Worm (Caenorhabditis elegans) whole organism, young adult: Measurements from ENCODE around the gene C25E10.10.

Source experiments
- C06A6.2 ChIP-seq: fragments of 200-800 bp; sonication (Bioruptor generic); conservative IDR thresholded peaks from 2 replicates; pipeline ENCODE4 v1.3.6; 2022; ENCODE audit warnings: missing genetic modification characterization, missing compliant biosample characterization
- Y79H2A.3 ChIP-seq: fragments of 200-800 bp; sonication (Bioruptor generic); conservative IDR thresholded peaks from 2 replicates; pipeline ENCODE4 v1.3.6; 2022; ENCODE audit warnings: missing genetic modification reagents, missing genetic modification characterization, missing compliant biosample characterization
- ama-1 ChIP-seq, 3 experiments: fragments of 150-350 bp in 1 of 3; sonication (generic microtip) in 2 of 3; optimal IDR thresholded peaks; 2 replicates each; lab custom pipeline; 2014 to 2018; ENCODE audit warnings: missing biosample characterization in 2 of 3, missing genetic modification characterization in 2 of 3, missing genetic modification reagents in 2 of 3
- bed-2 ChIP-seq: fragments of 200-800 bp; sonication (Bioruptor generic); IDR thresholded peaks from 2 replicates; pipeline ENCODE4 v1.3.6; 2022; ENCODE audit warnings: missing genetic modification reagents, missing genetic modification characterization, missing compliant biosample characterization
- dpl-1 ChIP-seq: fragments of 150-350 bp; optimal IDR thresholded peaks from 2 replicates; lab custom pipeline; 2014; ENCODE audit warnings: missing biosample characterization, missing genetic modification reagents, missing genetic modification characterization
- hrde-1 ChIP-seq: sonication (generic microtip); optimal IDR thresholded peaks from 2 replicates; lab custom pipeline; 2016; ENCODE audit warnings: missing genetic modification characterization, mild to moderate bottlenecking, missing compliant biosample characterization, moderate library complexity, missing genotype, missing genetic modification reagents, borderline replicate concordance
- lin-35 ChIP-seq, 3 experiments: fragments of 150-350 bp in 2 of 3; sonication (generic microtip) in 1 of 3; optimal IDR thresholded peaks; 2 replicates each; lab custom pipeline; 2014 to 2018; ENCODE audit warnings: missing biosample characterization in 3 of 3, missing genetic modification characterization in 3 of 3, missing genetic modification reagents in 3 of 3
- mel-28 ChIP-seq: sonication (generic microtip); optimal IDR thresholded peaks from 2 replicates; lab custom pipeline; 2016; ENCODE audit warnings: borderline replicate concordance, mild to moderate bottlenecking, missing genetic modification characterization, missing compliant biosample characterization
- nhr-120 ChIP-seq: fragments of 200-800 bp; sonication (Bioruptor generic); IDR thresholded peaks from 2 replicates; pipeline ENCODE4 v1.3.6; 2022; ENCODE audit warnings: missing genetic modification characterization, missing compliant biosample characterization
- snpc-4 ChIP-seq, 5 experiments: fragments of 150-350 bp in 1 of 5; sonication (generic microtip) in 4 of 5; optimal IDR thresholded peaks; 2 replicates each; lab custom pipeline; 2014 to 2018; ENCODE audit warnings: missing genetic modification characterization in 5 of 5, missing biosample characterization in 3 of 5, antibody characterized with exemption in 2 of 5, mild to moderate bottlenecking in 2 of 5, missing compliant biosample characterization in 2 of 5, missing genotype in 2 of 5, moderate library complexity in 2 of 5, missing genetic modification reagents in 1 of 5
- tbx-9 ChIP-seq: sonication (generic microtip); optimal IDR thresholded peaks from 2 replicates; lab custom pipeline; 2016; ENCODE audit warnings: borderline replicate concordance, missing genetic modification characterization, inconsistent platforms, missing compliant biosample characterization
- unc-130 ChIP-seq: sonication (generic microtip); optimal IDR thresholded peaks from 2 replicates; lab custom pipeline; 2016; ENCODE audit warnings: missing genetic modification reagents, missing genetic modification characterization, missing compliant biosample characterization
- ztf-25 ChIP-seq: fragments of 200-800 bp; sonication (Bioruptor generic); IDR thresholded peaks from 2 replicates; pipeline ENCODE4 v1.3.6; 2022; ENCODE audit warnings: missing genetic modification reagents, missing genetic modification characterization, missing compliant biosample characterization

DNA sequence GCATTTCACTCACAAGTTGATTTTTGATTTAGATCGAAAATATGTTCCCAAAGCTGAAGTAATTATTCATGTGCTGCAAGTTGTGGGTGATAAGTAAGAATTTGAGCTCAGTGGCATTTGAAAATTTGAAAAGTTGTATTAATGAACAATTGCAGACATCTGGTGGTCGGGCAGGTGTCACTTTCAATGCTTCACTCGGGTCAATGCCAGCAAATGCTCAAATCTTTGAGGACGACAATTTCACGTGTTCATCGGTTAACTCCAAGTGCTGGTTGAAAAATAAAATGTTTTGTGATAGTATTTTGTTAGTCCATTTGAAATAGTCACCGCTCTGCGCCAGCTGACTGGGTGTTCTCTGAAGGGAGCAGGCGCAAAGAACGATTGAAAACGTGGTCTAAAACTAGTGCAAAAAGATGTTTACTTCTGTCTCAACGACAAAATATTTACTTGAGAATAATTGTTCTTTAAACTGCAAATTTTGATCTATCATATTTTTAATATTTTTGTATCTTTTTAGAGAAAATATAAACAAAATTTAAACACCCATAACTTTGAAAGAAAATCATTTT lies 38.0 kb upstream of the C25E10.10 start:
- no peak for TF ChIP-seq snpc-4 (GFP tag; optimal IDR thresholded peaks at IDR 0.05; lab: Kevin White, UChicago)
- peak in 1 of 4 experiments; percentile 18 for TF ChIP-seq snpc-4 (tag; optimal IDR thresholded peaks at IDR 0.05; lab: Kevin White, UChicago)
- TF ChIP-seq ama-1 (optimal IDR thresholded peaks at IDR 0.05; lab: Kevin White, UChicago) = no peak
- no peak for TF ChIP-seq ama-1 (GFP tag; optimal IDR thresholded peaks at IDR 0.05; lab: Kevin White, UChicago)
- no peak for TF ChIP-seq dpl-1 (GFP tag; lab: Kevin White, UChicago)
- TF ChIP-seq ztf-25 (GFP tag; lab: Robert Waterston, UW) = no peak
- TF ChIP-seq mel-28 = no peak
- TF ChIP-seq Y79H2A.3 (GFP tag; lab: Robert Waterston, UW) = no peak
- no peak for TF ChIP-seq nhr-120 (GFP tag; lab: Robert Waterston, UW)
- TF ChIP-seq tbx-9 (tag; lab: Kevin White, UChicago) = no peak
- no peak for TF ChIP-seq hrde-1 (tag; lab: Kevin White, UChicago)
- no peak for TF ChIP-seq bed-2 (GFP tag; lab: Robert Waterston, UW)
- no peak for TF ChIP-seq C06A6.2 (GFP tag; lab: Robert Waterston, UW)
- TF ChIP-seq unc-130 (GFP tag; lab: Kevin White, UChicago) = no peak
- TF ChIP-seq lin-35 (GFP tag; optimal IDR thresholded peaks at IDR 0.05; lab: Kevin White, UChicago) = no peak
